Worm (Caenorhabditis elegans): ENCODE data around the gene W10C6.2.

DNA sequence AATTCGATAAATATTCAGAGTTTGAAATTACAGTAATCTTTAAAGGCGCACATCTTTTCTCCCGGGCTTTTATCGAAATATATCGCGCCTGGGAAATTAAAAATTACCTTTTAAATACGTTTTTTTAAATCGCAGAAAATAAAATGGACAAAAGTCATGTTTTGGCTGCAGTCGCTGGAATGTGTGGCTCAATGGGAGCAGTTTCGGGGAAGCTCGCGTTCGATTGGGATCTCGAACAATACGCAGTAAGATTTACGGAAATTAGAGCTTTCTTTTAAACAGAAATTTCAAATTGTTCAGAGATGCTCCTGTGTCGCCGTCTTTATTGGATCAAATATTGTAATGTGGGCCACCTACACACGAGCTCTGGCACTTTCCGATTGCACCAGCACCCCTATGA, 7.8 kb upstream of the W10C6.2 start, which contains the start of gene F40F8.12:
- TF ChIP-seq jun-1 (tag; optimal IDR thresholded peaks at IDR 0.05) (no peak), lsy-2 (tag; optimal IDR thresholded peaks at IDR 0.05) (no peak), aly-2 (tag; optimal IDR thresholded peaks at IDR 0.05) (no peak), nhr-237 (tag; optimal IDR thresholded peaks at IDR 0.05) (no peak)

Measured in whole organism, L4 larva.